Worm (Caenorhabditis elegans) whole organism, L1 larva: ENCODE results near the gene B0280.9.

Experiments
- C34B4.2 ChIP-seq: sonication (generic microtip); optimal IDR thresholded peaks from 2 replicates; lab custom pipeline; 2017; ENCODE audit warnings: mild to moderate bottlenecking, missing genetic modification characterization, missing compliant biosample characterization
- F16B12.6 ChIP-seq: fragments of 150-350 bp; optimal IDR thresholded peaks from 2 replicates; lab custom pipeline; 2014; ENCODE audit warnings: missing biosample characterization, missing genetic modification characterization
- aha-1 ChIP-seq: fragments of 150-350 bp; optimal IDR thresholded peaks from 2 replicates; lab custom pipeline; 2014; ENCODE audit warnings: missing biosample characterization, missing genetic modification characterization
- alr-1 ChIP-seq: fragments of 200-800 bp; sonication (Bioruptor generic); optimal IDR thresholded peaks from 2 replicates; lab custom pipeline; 2018; ENCODE audit warnings: borderline replicate concordance, mild to moderate bottlenecking, missing genetic modification characterization, missing compliant biosample characterization
- aly-2 ChIP-seq: fragments of 150-350 bp; optimal IDR thresholded peaks from 2 replicates; lab custom pipeline; 2014; ENCODE audit warnings: missing biosample characterization, missing genetic modification characterization
- ama-1 ChIP-seq: fragments of 150-350 bp; optimal IDR thresholded peaks from 2 replicates; lab custom pipeline; 2014
- blmp-1 ChIP-seq: fragments of 150-350 bp; optimal IDR thresholded peaks from 2 replicates; lab custom pipeline; 2014; ENCODE audit warnings: missing biosample characterization, missing genetic modification characterization
- ceh-63 ChIP-seq: fragments of 200-800 bp; sonication (Bioruptor generic); optimal IDR thresholded peaks from 2 replicates; lab custom pipeline; 2018; ENCODE audit warnings: mild to moderate bottlenecking, missing genetic modification characterization, missing compliant biosample characterization
- ceh-8 ChIP-seq: fragments of 200-800 bp; sonication (Bioruptor generic); optimal IDR thresholded peaks from 2 replicates; lab custom pipeline; 2018; ENCODE audit warnings: mild to moderate bottlenecking, missing genetic modification characterization, moderate library complexity, missing compliant biosample characterization
- ceh-82 ChIP-seq, 3 experiments: fragments of 150-350 bp in 1 of 3; sonication (generic microtip) in 2 of 3; optimal IDR thresholded peaks; 2 replicates each; lab custom pipeline; 2014 to 2017; ENCODE audit warnings: missing biosample characterization in 3 of 3, missing genetic modification characterization in 3 of 3
- ceh-88 ChIP-seq: fragments of 200-800 bp; sonication (Bioruptor generic); IDR thresholded peaks from 2 replicates; pipeline ENCODE4 v1.3.6; 2022; ENCODE audit warnings: missing genetic modification characterization, missing compliant biosample characterization
- ceh-90 ChIP-seq: sonication (generic microtip); optimal IDR thresholded peaks from 2 replicates; lab custom pipeline; 2016; ENCODE audit warnings: missing genetic modification characterization, missing compliant biosample characterization
- ces-1 ChIP-seq: fragments of 150-350 bp; optimal IDR thresholded peaks from 2 replicates; lab custom pipeline; 2014; ENCODE audit warnings: missing biosample characterization, missing genetic modification reagents, missing genetic modification characterization
- efl-1 ChIP-seq, 4 experiments: fragments of 150-350 bp; optimal IDR thresholded peaks in 3 of 4; peaks in 1 of 4; 1 replicate in 1 of 4; 2 replicates in 3 of 4; lab custom pipeline; 2014; ENCODE audit warnings: missing biosample characterization in 2 of 4, missing genetic modification characterization in 2 of 4, missing genetic modification reagents in 2 of 4
- efl-3 ChIP-seq: fragments of 200-800 bp; sonication (Bioruptor generic); optimal IDR thresholded peaks from 2 replicates; lab custom pipeline; 2018; ENCODE audit warnings: mild to moderate bottlenecking, missing genetic modification characterization, missing compliant biosample characterization
- elt-2 ChIP-seq: sonication (generic microtip); optimal IDR thresholded peaks from 2 replicates; lab custom pipeline; 2016; ENCODE audit warnings: missing genetic modification characterization, mild to moderate bottlenecking, inconsistent platforms, missing compliant biosample characterization, missing genetic modification reagents
- ets-5 ChIP-seq: fragments of 200-800 bp; sonication (Bioruptor generic); IDR thresholded peaks from 2 replicates; pipeline ENCODE4 v1.3.6; 2022; ENCODE audit warnings: missing genetic modification characterization, missing compliant biosample characterization
- fkh-8 ChIP-seq: sonication (generic microtip); optimal IDR thresholded peaks from 2 replicates; lab custom pipeline; 2016; ENCODE audit warnings: mild to moderate bottlenecking, missing genetic modification characterization, missing compliant biosample characterization
- hpl-2 ChIP-seq: fragments of 150-350 bp; optimal IDR thresholded peaks from 2 replicates; lab custom pipeline; 2014; ENCODE audit warnings: missing biosample characterization, missing genetic modification reagents, missing genetic modification characterization
- irx-1 ChIP-seq: sonication (generic microtip); optimal IDR thresholded peaks from 2 replicates; lab custom pipeline; 2016; ENCODE audit warnings: missing genetic modification characterization, missing compliant biosample characterization
- isw-1 ChIP-seq: fragments of 200-800 bp; sonication (Bioruptor generic); IDR thresholded peaks from 2 replicates; pipeline ENCODE4 v1.3.6; 2022; ENCODE audit warnings: missing genetic modification characterization, missing compliant biosample characterization
- jun-1 ChIP-seq: fragments of 150-350 bp; optimal IDR thresholded peaks from 2 replicates; lab custom pipeline; 2014; ENCODE audit warnings: missing biosample characterization, missing genetic modification reagents, missing genetic modification characterization
- lin-14 ChIP-seq: fragments of 200-800 bp; sonication (Bioruptor generic); optimal IDR thresholded peaks from 2 replicates; lab custom pipeline; 2018; ENCODE audit warnings: mild to moderate bottlenecking, missing genetic modification characterization, moderate library complexity, missing compliant biosample characterization
- lin-15B ChIP-seq: fragments of 150-350 bp; sonication (generic microtip); optimal IDR thresholded peaks from 3 replicates; lab custom pipeline; 2014; ENCODE audit warnings: missing biosample characterization, missing genetic modification characterization
- lin-35 ChIP-seq, 2 experiments: fragments of 150-350 bp; optimal IDR thresholded peaks; 2 replicates each; lab custom pipeline; 2014; ENCODE audit warnings: missing biosample characterization in 2 of 2, missing genetic modification characterization in 2 of 2, missing genetic modification reagents in 2 of 2
- lir-3 ChIP-seq: sonication (generic microtip); optimal IDR thresholded peaks from 2 replicates; lab custom pipeline; 2016; ENCODE audit warnings: mild to moderate bottlenecking, missing genetic modification characterization, moderate library complexity, missing compliant biosample characterization; ENCODE audit not compliant: poor library complexity
- lsy-2 ChIP-seq, 2 experiments: fragments of 150-350 bp; optimal IDR thresholded peaks; 2 replicates each; lab custom pipeline; 2014; ENCODE audit warnings: missing biosample characterization in 2 of 2, missing genetic modification characterization in 2 of 2
- mdl-1 ChIP-seq, 2 experiments: fragments of 150-350 bp; optimal IDR thresholded peaks; 2 replicates each; lab custom pipeline; 2014 to 2017; ENCODE audit warnings: missing biosample characterization in 2 of 2, missing genetic modification characterization in 2 of 2, inconsistent platforms in 1 of 2
- mef-2 ChIP-seq: fragments of 150-350 bp; optimal IDR thresholded peaks from 2 replicates; lab custom pipeline; 2014; ENCODE audit warnings: missing biosample characterization, missing genetic modification characterization
- mep-1 ChIP-seq: fragments of 150-350 bp; optimal IDR thresholded peaks from 2 replicates; lab custom pipeline; 2014; ENCODE audit warnings: missing biosample characterization, missing genetic modification characterization
- nhr-19 ChIP-seq: fragments of 200-800 bp; sonication (Bioruptor generic); conservative IDR thresholded peaks from 2 replicates; pipeline ENCODE4 v1.3.6; 2022; ENCODE audit warnings: missing genetic modification characterization, missing compliant biosample characterization
- nhr-20 ChIP-seq: sonication (generic microtip); optimal IDR thresholded peaks from 2 replicates; lab custom pipeline; 2016; ENCODE audit warnings: mild to moderate bottlenecking, missing genetic modification characterization, missing compliant biosample characterization
- nhr-237 ChIP-seq: fragments of 150-350 bp; optimal IDR thresholded peaks from 2 replicates; lab custom pipeline; 2014; ENCODE audit warnings: missing biosample characterization, missing genetic modification characterization
- nhr-28 ChIP-seq: fragments of 150-350 bp; optimal IDR thresholded peaks from 2 replicates; lab custom pipeline; 2014; ENCODE audit warnings: missing biosample characterization, missing genetic modification characterization
- nhr-47 ChIP-seq: sonication (generic microtip); optimal IDR thresholded peaks from 2 replicates; lab custom pipeline; 2016; ENCODE audit warnings: mild to moderate bottlenecking, missing genetic modification characterization, moderate library complexity, missing compliant biosample characterization
- nhr-71 ChIP-seq: sonication (generic microtip); optimal IDR thresholded peaks from 2 replicates; lab custom pipeline; 2016; ENCODE audit warnings: mild to moderate bottlenecking, missing genetic modification characterization, moderate library complexity, missing compliant biosample characterization
- nhr-76 ChIP-seq: sonication (generic microtip); optimal IDR thresholded peaks from 2 replicates; lab custom pipeline; 2017; ENCODE audit warnings: missing biosample characterization, missing genetic modification characterization
- nhr-77 ChIP-seq: fragments of 150-350 bp; optimal IDR thresholded peaks from 2 replicates; lab custom pipeline; 2014; ENCODE audit warnings: missing biosample characterization, missing genetic modification characterization
- nhr-84 ChIP-seq: sonication (generic microtip); optimal IDR thresholded peaks from 2 replicates; lab custom pipeline; 2017; ENCODE audit warnings: missing biosample characterization, missing genetic modification characterization
- rnt-1 ChIP-seq: sonication (generic microtip); optimal IDR thresholded peaks from 2 replicates; lab custom pipeline; 2016; ENCODE audit warnings: mild to moderate bottlenecking, missing genetic modification characterization, moderate library complexity, missing compliant biosample characterization
- skn-1 ChIP-seq: fragments of 150-350 bp; optimal IDR thresholded peaks from 2 replicates; lab custom pipeline; 2014; ENCODE audit warnings: missing biosample characterization, missing genetic modification characterization
- snpc-4 ChIP-seq: fragments of 150-350 bp; optimal IDR thresholded peaks from 2 replicates; lab custom pipeline; 2014; ENCODE audit warnings: missing biosample characterization, missing genetic modification characterization
- snu-23 ChIP-seq: sonication (generic microtip); optimal IDR thresholded peaks from 2 replicates; lab custom pipeline; 2016; ENCODE audit warnings: missing genetic modification characterization, missing compliant biosample characterization
- sox-4 ChIP-seq: sonication (generic microtip); optimal IDR thresholded peaks from 2 replicates; lab custom pipeline; 2016; ENCODE audit warnings: missing genetic modification characterization, missing compliant biosample characterization
- sptf-1 ChIP-seq: fragments of 150-350 bp; optimal IDR thresholded peaks from 2 replicates; lab custom pipeline; 2014; ENCODE audit warnings: missing biosample characterization, missing genetic modification characterization
- sup-37 ChIP-seq: fragments of 200-800 bp; sonication (Bioruptor generic); optimal IDR thresholded peaks from 2 replicates; lab custom pipeline; 2018; ENCODE audit warnings: mild to moderate bottlenecking, missing genetic modification characterization, missing compliant biosample characterization
- unc-130 ChIP-seq: fragments of 150-350 bp; optimal IDR thresholded peaks from 2 replicates; lab custom pipeline; 2017; ENCODE audit warnings: missing biosample characterization, missing genetic modification characterization, inconsistent platforms
- unc-30 ChIP-seq: sonication (generic microtip); optimal IDR thresholded peaks from 2 replicates; lab custom pipeline; 2017; ENCODE audit warnings: missing biosample characterization, missing genetic modification characterization
- unc-62 ChIP-seq: fragments of 150-350 bp; optimal IDR thresholded peaks from 2 replicates; lab custom pipeline; 2014; ENCODE audit warnings: missing biosample characterization, missing genetic modification reagents, missing genetic modification characterization
- unc-86 ChIP-seq: sonication (generic microtip); optimal IDR thresholded peaks from 2 replicates; lab custom pipeline; 2016; ENCODE audit warnings: missing genetic modification characterization, missing compliant biosample characterization
- unc-98 ChIP-seq: fragments of 200-800 bp; sonication (Bioruptor generic); IDR thresholded peaks from 2 replicates; pipeline ENCODE4 v1.3.6; 2022; ENCODE audit warnings: missing genetic modification characterization, missing compliant biosample characterization
- xbp-1 ChIP-seq: sonication (generic microtip); optimal IDR thresholded peaks from 2 replicates; lab custom pipeline; 2016; ENCODE audit warnings: missing genetic modification characterization, missing compliant biosample characterization
- zip-4 ChIP-seq: fragments of 200-800 bp; sonication (Bioruptor generic); optimal IDR thresholded peaks from 2 replicates; lab custom pipeline; 2018; ENCODE audit warnings: mild to moderate bottlenecking, missing genetic modification characterization, moderate library complexity, missing compliant biosample characterization
- ztf-4 ChIP-seq: fragments of 150-350 bp; optimal IDR thresholded peaks from 2 replicates; lab custom pipeline; 2014; ENCODE audit warnings: missing biosample characterization, missing genetic modification characterization

The B0280.9 gene

DNA sequence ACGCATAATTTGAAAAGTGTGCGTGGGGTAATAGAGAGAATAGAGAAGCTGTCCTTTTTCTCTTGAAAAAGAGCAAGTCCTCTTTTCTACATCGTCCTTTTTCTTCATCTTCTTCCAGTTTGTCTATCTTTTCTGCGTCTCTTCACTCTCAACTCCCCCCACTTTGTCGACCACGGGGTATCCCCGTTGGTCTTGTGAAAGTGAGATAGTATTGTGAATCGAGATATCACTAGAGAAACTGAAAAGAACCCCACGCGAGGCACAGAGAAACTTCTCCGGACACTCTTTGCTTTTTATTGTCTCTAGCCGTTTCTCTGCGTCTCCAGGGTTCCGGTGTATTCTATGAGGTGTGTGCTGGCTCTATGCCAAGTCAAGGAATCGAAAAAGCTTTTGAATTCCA, 32.9 kb upstream of the B0280.9 start:
- peak; percentile 52 for TF ChIP-seq nhr-237 (tag; lab: Kevin White, UChicago)
- no peak for TF ChIP-seq ces-1 (GFP tag; lab: Kevin White, UChicago)
- TF ChIP-seq unc-62 (GFP tag; lab: Kevin White, UChicago), result no peak
- TF ChIP-seq ets-5 (GFP tag; lab: Robert Waterston, UW), result no peak
- TF ChIP-seq unc-130, result peak; percentile 57
- TF ChIP-seq blmp-1, result peak; percentile 70
- no peak for TF ChIP-seq F16B12.6 (tag; lab: Kevin White, UChicago)
- TF ChIP-seq ztf-4, result peak; percentile 94
- peak; percentile 99 for TF ChIP-seq lin-14 (GFP tag; lab: Kevin White, UChicago)
- TF ChIP-seq zip-4 (GFP tag; lab: Kevin White, UChicago), result peak; percentile 49
- peak; percentile 78 to 83 for TF ChIP-seq lin-35 (GFP tag; optimal IDR thresholded peaks at IDR 0.05; lab: Kevin White, UChicago)
- TF ChIP-seq snu-23 (GFP tag; lab: Kevin White, UChicago), result peak; percentile 97
- TF ChIP-seq efl-1 (optimal IDR thresholded peaks at IDR 0.05; lab: Kevin White, UChicago), result peak; percentile 87 to 92
- TF ChIP-seq efl-1 (GFP tag; optimal IDR thresholded peaks at IDR 0.05 in 1 of 2; lab: Kevin White, UChicago), result peak; percentile 61 to 97
- TF ChIP-seq skn-1 (tag; lab: Kevin White, UChicago), result peak; percentile 70
- peak; percentile 93 for TF ChIP-seq nhr-19 (GFP tag; lab: Robert Waterston, UW)
- peak; percentile 86 for TF ChIP-seq irx-1 (tag; lab: Kevin White, UChicago)
- TF ChIP-seq ceh-8, result peak; percentile 82
- peak; percentile 66 for TF ChIP-seq lin-15B (tag; lab: Kevin White, UChicago)
- peak; percentile 92 to 94 for TF ChIP-seq lsy-2 (tag; optimal IDR thresholded peaks at IDR 0.05; lab: Kevin White, UChicago)
- TF ChIP-seq xbp-1 (tag; lab: Kevin White, UChicago), result peak; percentile 88
- peak; percentile 80 for TF ChIP-seq elt-2 (tag; lab: Kevin White, UChicago)
- TF ChIP-seq unc-98, result peak; percentile 71
- TF ChIP-seq unc-30 (tag; lab: Kevin White, UChicago), result no peak
- peak; percentile 83 for TF ChIP-seq ama-1 (lab: Kevin White, UChicago)
- peak; percentile 91 to 99 for TF ChIP-seq mdl-1 (tag; optimal IDR thresholded peaks at IDR 0.05; lab: Kevin White, UChicago)
- peak; percentile 69 for TF ChIP-seq aly-2 (tag; lab: Kevin White, UChicago)
- peak; percentile 88 for TF ChIP-seq jun-1
- peak; percentile 98 for TF ChIP-seq fkh-8
- peak; percentile 94 for TF ChIP-seq mep-1 (tag; lab: Kevin White, UChicago)
- peak; percentile 99 for TF ChIP-seq nhr-71 (tag; lab: Kevin White, UChicago)
- no peak for TF ChIP-seq C34B4.2 (tag; lab: Kevin White, UChicago)
- no peak for TF ChIP-seq nhr-28 (tag; lab: Kevin White, UChicago)
- peak; percentile 62 for TF ChIP-seq sox-4 (tag; lab: Kevin White, UChicago)
- peak; percentile 90 for TF ChIP-seq rnt-1 (tag; lab: Kevin White, UChicago)
- TF ChIP-seq efl-3 (GFP tag; lab: Kevin White, UChicago), result no peak
- TF ChIP-seq ceh-90 (tag; lab: Kevin White, UChicago), result no peak
- TF ChIP-seq unc-86 (tag; lab: Kevin White, UChicago), result peak; percentile 97
- TF ChIP-seq nhr-77 (tag; lab: Kevin White, UChicago), result peak; percentile 86
- TF ChIP-seq isw-1 (GFP tag; lab: Robert Waterston, UW), result peak; percentile 93
- TF ChIP-seq sup-37 (GFP tag; lab: Kevin White, UChicago), result peak; percentile 41
- TF ChIP-seq ceh-82 (tag; optimal IDR thresholded peaks at IDR 0.05; lab: Kevin White, UChicago), result peak; percentile 79 to 92 (median 89)
- TF ChIP-seq lir-3 (tag; lab: Kevin White, UChicago), result peak; percentile 75
- TF ChIP-seq nhr-76 (tag; lab: Kevin White, UChicago), result no peak
- peak; percentile 75 for TF ChIP-seq hpl-2 (GFP tag; lab: Kevin White, UChicago)
- peak; percentile 68 for TF ChIP-seq ceh-88 (GFP tag; lab: Robert Waterston, UW)
- TF ChIP-seq nhr-84 (tag; lab: Kevin White, UChicago), result no peak
- TF ChIP-seq snpc-4 (tag; lab: Kevin White, UChicago), result peak; percentile 68
- TF ChIP-seq mef-2 (tag; lab: Kevin White, UChicago), result no peak
- peak; percentile 34 for TF ChIP-seq aha-1 (tag; lab: Kevin White, UChicago)
- no peak for TF ChIP-seq alr-1 (tag; lab: Kevin White, UChicago)
- peak; percentile 95 for TF ChIP-seq nhr-20 (tag; lab: Kevin White, UChicago)
- TF ChIP-seq ceh-63 (GFP tag; lab: Kevin White, UChicago), result no peak
- TF ChIP-seq nhr-47 (tag; lab: Kevin White, UChicago), result peak; percentile 95
- TF ChIP-seq sptf-1 (tag; lab: Kevin White, UChicago), result no peak
